ENCODE assay signal across 1 fruit fly cellular context in the genomic region with DNA sequence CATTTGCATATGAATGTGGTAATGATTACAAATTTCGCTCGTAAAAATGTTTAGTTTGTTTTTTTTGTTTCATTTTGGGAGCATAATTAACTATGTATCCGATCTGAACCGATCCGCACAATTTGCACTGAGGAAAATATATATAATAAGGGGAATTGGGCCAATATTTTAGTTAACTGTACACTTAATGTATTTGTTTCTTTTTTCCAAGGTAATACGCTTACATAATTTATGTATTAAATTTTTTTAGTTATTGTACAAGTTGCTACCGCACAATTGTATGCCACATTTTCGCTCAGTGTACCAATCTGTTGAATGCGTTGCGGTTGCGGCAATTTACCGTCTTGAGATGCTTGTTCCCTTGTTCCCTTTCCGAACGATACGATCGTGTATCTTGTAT.
TF ChIP-seq lines count a peak whose summit lies in the region.

No protein-coding gene starts in this region.

TF ChIP-seq in whole organism, embryonic, 481 proteins besides CTCF, POLR2A, EP300 and RAD21 (continued from another document and continues in another):
- no peak for TF ChIP-seq hth (optimal IDR thresholded peaks at IDR 0.05; lab: Kevin White, UChicago)
- peak; percentile 74 for TF ChIP-seq CG12104 (GFP tag; optimal IDR thresholded peaks at IDR 0.05; lab: Kevin White, UChicago)
- TF ChIP-seq ro (GFP tag; IDR thresholded peaks at IDR 0.05; lab: Robert Waterston, UW): peak; percentile 76
- peak; percentile 68 for TF ChIP-seq repo (GFP tag; optimal IDR thresholded peaks at IDR 0.05; lab: Kevin White, UChicago)
- peak; percentile 74 for TF ChIP-seq bcd (GFP tag; optimal IDR thresholded peaks at IDR 0.05; lab: Kevin White, UChicago)
- TF ChIP-seq lov (optimal IDR thresholded peaks at IDR 0.05; lab: Kevin White, UChicago): no peak
- peak; percentile 87; the same call in 2 of the 3 replicates for TF ChIP-seq lov (GFP tag; IDR thresholded peaks at IDR 0.05; lab: Robert Waterston, UW)
- peak; percentile 60 for TF ChIP-seq btn (GFP tag; optimal IDR thresholded peaks at IDR 0.05; lab: Kevin White, UChicago)
- TF ChIP-seq crol (GFP tag; IDR thresholded peaks at IDR 0.05; lab: Robert Waterston, UW): no peak
- peak; percentile 89 for TF ChIP-seq CG2712 (tag; optimal IDR thresholded peaks at IDR 0.05; lab: Kevin White, UChicago)
- peak; percentile 80 for TF ChIP-seq danr (GFP tag; IDR thresholded peaks at IDR 0.05; lab: Robert Waterston, UW)
- peak; percentile 61 for TF ChIP-seq sd (tag; optimal IDR thresholded peaks at IDR 0.05; lab: Kevin White, UChicago)
- peak; percentile 85 for TF ChIP-seq CG9727 (GFP tag; optimal IDR thresholded peaks at IDR 0.05; lab: Kevin White, UChicago)
- peak; percentile 76 for TF ChIP-seq CG1603 (tag; optimal IDR thresholded peaks at IDR 0.05; lab: Kevin White, UChicago)
- TF ChIP-seq Oli (tag; optimal IDR thresholded peaks at IDR 0.05; lab: Kevin White, UChicago): peak; percentile 91
- TF ChIP-seq pzg (GFP tag; optimal IDR thresholded peaks at IDR 0.05; lab: Kevin White, UChicago): no peak
- TF ChIP-seq Atf3 (GFP tag; optimal IDR thresholded peaks at IDR 0.05; lab: Kevin White, UChicago): peak; percentile 72
- peak; percentile 43 for TF ChIP-seq CG3163 (GFP tag; optimal IDR thresholded peaks at IDR 0.05; lab: Kevin White, UChicago)
- no peak for TF ChIP-seq Hey (tag; optimal IDR thresholded peaks at IDR 0.05; lab: Kevin White, UChicago)
- TF ChIP-seq HmgZ (tag; optimal IDR thresholded peaks at IDR 0.05; lab: Kevin White, UChicago): peak; percentile 64
- peak; percentile 88 for TF ChIP-seq so (GFP tag; IDR thresholded peaks at IDR 0.05; lab: Robert Waterston, UW)
- no peak for TF ChIP-seq insv (GFP tag; optimal IDR thresholded peaks at IDR 0.05; lab: Kevin White, UChicago)
- peak; percentile 70 for TF ChIP-seq slp2 (GFP tag; optimal IDR thresholded peaks at IDR 0.05; lab: Kevin White, UChicago)
- TF ChIP-seq Poxn (GFP tag; IDR thresholded peaks at IDR 0.05; lab: Robert Waterston, UW): no peak
- TF ChIP-seq Taf1 (GFP tag; IDR thresholded peaks at IDR 0.05; lab: Robert Waterston, UW): peak; percentile 72
- peak; percentile 87 for TF ChIP-seq al (GFP tag; IDR thresholded peaks at IDR 0.05; lab: Robert Waterston, UW)
- peak; percentile 70 for TF ChIP-seq HHEX (GFP tag; optimal IDR thresholded peaks at IDR 0.05; lab: Kevin White, UChicago)
- peak; percentile 74 for TF ChIP-seq jing (GFP tag; optimal IDR thresholded peaks at IDR 0.05; lab: Kevin White, UChicago)
- TF ChIP-seq CG11723 (GFP tag; optimal IDR thresholded peaks at IDR 0.05; lab: Kevin White, UChicago): peak; percentile 50
- no peak for TF ChIP-seq cad (GFP tag; optimal IDR thresholded peaks at IDR 0.05; lab: Kevin White, UChicago)
- TF ChIP-seq CG5180 (GFP tag; optimal IDR thresholded peaks at IDR 0.05; lab: Kevin White, UChicago): peak; percentile 74
- TF ChIP-seq CG10431 (GFP tag; optimal IDR thresholded peaks at IDR 0.05; lab: Kevin White, UChicago): peak; percentile 28
- peak; percentile 72 for TF ChIP-seq CG12155 (GFP tag; optimal IDR thresholded peaks at IDR 0.05; lab: Kevin White, UChicago)
- TF ChIP-seq bowl (GFP tag; IDR thresholded peaks at IDR 0.05; lab: Robert Waterston, UW): peak; percentile 77
- TF ChIP-seq nom (GFP tag; optimal IDR thresholded peaks at IDR 0.05; lab: Kevin White, UChicago): no peak
- peak; percentile 65 for TF ChIP-seq CG13775 (GFP tag; optimal IDR thresholded peaks at IDR 0.05; lab: Kevin White, UChicago)
- no peak for TF ChIP-seq Dp (GFP tag; optimal IDR thresholded peaks at IDR 0.05; lab: Kevin White, UChicago)
- peak; percentile 75 for TF ChIP-seq CG2875 (GFP tag; optimal IDR thresholded peaks at IDR 0.05; lab: Kevin White, UChicago)
- peak; percentile 77 for TF ChIP-seq CG10209 (GFP tag; optimal IDR thresholded peaks at IDR 0.05; lab: Kevin White, UChicago)
- TF ChIP-seq dimm (GFP tag; IDR thresholded peaks at IDR 0.05; lab: Robert Waterston, UW): peak; percentile 58
- peak; percentile 83 for TF ChIP-seq gsb-n (tag; optimal IDR thresholded peaks at IDR 0.05; lab: Kevin White, UChicago)
- peak; percentile 82 for TF ChIP-seq Abd-B (GFP tag; optimal IDR thresholded peaks at IDR 0.05; lab: Kevin White, UChicago)
- TF ChIP-seq Mrtf (GFP tag; IDR thresholded peaks at IDR 0.05; lab: Robert Waterston, UW): peak; percentile 86
- peak; percentile 61 for TF ChIP-seq CG15011 (GFP tag; optimal IDR thresholded peaks at IDR 0.05; lab: Kevin White, UChicago)
- peak; percentile 91 for TF ChIP-seq CG32767 (GFP tag; IDR thresholded peaks at IDR 0.05; lab: Robert Waterston, UW)
- peak; percentile 86 for TF ChIP-seq CG15696 (tag; optimal IDR thresholded peaks at IDR 0.05; lab: Kevin White, UChicago)
- TF ChIP-seq CG42726 (GFP tag; IDR thresholded peaks at IDR 0.05; lab: Robert Waterston, UW; ENCODE audit: partially characterized antibody): no peak
- no peak for TF ChIP-seq corto (GFP tag; optimal IDR thresholded peaks at IDR 0.05; lab: Kevin White, UChicago)
- TF ChIP-seq CG12744 (GFP tag; optimal IDR thresholded peaks at IDR 0.05; lab: Kevin White, UChicago): peak; percentile 65
- peak; percentile 81 for TF ChIP-seq Hr3 (GFP tag; optimal IDR thresholded peaks at IDR 0.05; lab: Kevin White, UChicago)
- TF ChIP-seq Adf1 (GFP tag; IDR thresholded peaks at IDR 0.05; lab: Robert Waterston, UW): peak; percentile 22; the same call in 1 of the 2 replicates
- TF ChIP-seq az2 (GFP tag; optimal IDR thresholded peaks at IDR 0.05; lab: Kevin White, UChicago): peak; percentile 79
- TF ChIP-seq CG14860 (GFP tag; IDR thresholded peaks at IDR 0.05; lab: Robert Waterston, UW; ENCODE audit: partially characterized antibody): no peak
- TF ChIP-seq CG10543 (GFP tag; optimal IDR thresholded peaks at IDR 0.05; lab: Kevin White, UChicago): no peak
- peak; percentile 56; the same call in 1 of the 3 replicates for TF ChIP-seq C15 (GFP tag; IDR thresholded peaks at IDR 0.05; lab: Robert Waterston, UW)
- peak; percentile 38 for TF ChIP-seq Lhr (GFP tag; optimal IDR thresholded peaks at IDR 0.05; lab: Kevin White, UChicago)
- TF ChIP-seq pan (optimal IDR thresholded peaks at IDR 0.05; lab: Kevin White, UChicago): no peak
- TF ChIP-seq pan (GFP tag; optimal IDR thresholded peaks at IDR 0.05 in 1 of 2, IDR thresholded peaks at IDR 0.05 in 1 of 2): peak in 1 of 2 experiments; percentile 94
- TF ChIP-seq sc (optimal IDR thresholded peaks at IDR 0.05; lab: Kevin White, UChicago): no peak
- TF ChIP-seq sc (GFP tag; optimal IDR thresholded peaks at IDR 0.05; lab: Kevin White, UChicago): peak; percentile 64
- TF ChIP-seq E2f1 (GFP tag; IDR thresholded peaks at IDR 0.05; lab: Robert Waterston, UW): peak; percentile 80
- TF ChIP-seq CG17361 (GFP tag; IDR thresholded peaks at IDR 0.05; lab: Robert Waterston, UW): peak; percentile 84
- TF ChIP-seq Six4 (GFP tag; optimal IDR thresholded peaks at IDR 0.05; lab: Kevin White, UChicago): peak; percentile 73
- TF ChIP-seq TFAM (GFP tag; optimal IDR thresholded peaks at IDR 0.05; lab: Kevin White, UChicago): no peak
- TF ChIP-seq Sin3A (optimal IDR thresholded peaks at IDR 0.05; lab: Kevin White, UChicago): no peak
- peak; percentile 80 for TF ChIP-seq CG12769 (tag; optimal IDR thresholded peaks at IDR 0.05; lab: Kevin White, UChicago)
- peak; percentile 75 for TF ChIP-seq CG8089 (GFP tag; optimal IDR thresholded peaks at IDR 0.05; lab: Kevin White, UChicago)
- peak; percentile 63 for TF ChIP-seq maf-S (GFP tag; optimal IDR thresholded peaks at IDR 0.05; lab: Kevin White, UChicago)
- peak; percentile 18 for TF ChIP-seq CG10274 (GFP tag; optimal IDR thresholded peaks at IDR 0.05; lab: Kevin White, UChicago)
- TF ChIP-seq CG3726 (GFP tag; IDR thresholded peaks at IDR 0.05; lab: Robert Waterston, UW): peak; percentile 86
- peak; percentile 89 for TF ChIP-seq lmd (GFP tag; IDR thresholded peaks at IDR 0.05; lab: Robert Waterston, UW)
- TF ChIP-seq kay (GFP tag; optimal IDR thresholded peaks at IDR 0.05; lab: Kevin White, UChicago): peak; percentile 65
- peak; percentile 75; the same call in 2 of the 3 replicates for TF ChIP-seq Dbx (GFP tag; IDR thresholded peaks at IDR 0.05; lab: Robert Waterston, UW)
- TF ChIP-seq NC2β (GFP tag; optimal IDR thresholded peaks at IDR 0.05; lab: Kevin White, UChicago): peak; percentile 65
- peak; percentile 50 for TF ChIP-seq CG6654 (GFP tag; optimal IDR thresholded peaks at IDR 0.05; lab: Kevin White, UChicago)
- TF ChIP-seq vnd (GFP tag; IDR thresholded peaks at IDR 0.05; lab: Robert Waterston, UW; ENCODE audit: partially characterized antibody): no peak
- TF ChIP-seq CG31365 (tag; optimal IDR thresholded peaks at IDR 0.05; lab: Kevin White, UChicago): peak; percentile 32
- TF ChIP-seq CG13123 (GFP tag; optimal IDR thresholded peaks at IDR 0.05; lab: Kevin White, UChicago): peak; percentile 74
- peak; percentile 66; the same call in 1 of the 2 replicates for TF ChIP-seq aop (GFP tag; IDR thresholded peaks at IDR 0.05; lab: Robert Waterston, UW)
- TF ChIP-seq esg (GFP tag; conservative IDR thresholded peaks at IDR 0.05; lab: Robert Waterston, UW): peak; percentile 91
- TF ChIP-seq peb (GFP tag; IDR thresholded peaks at IDR 0.05; lab: Robert Waterston, UW): peak; percentile 90
- peak; percentile 94 for TF ChIP-seq Ada2b (GFP tag; IDR thresholded peaks at IDR 0.05; lab: Robert Waterston, UW)
- TF ChIP-seq CG6854 (GFP tag; optimal IDR thresholded peaks at IDR 0.05; lab: Kevin White, UChicago): peak; percentile 33
- TF ChIP-seq exex (tag; optimal IDR thresholded peaks at IDR 0.05; lab: Kevin White, UChicago): peak; percentile 15
- TF ChIP-seq HLH3B (GFP tag; IDR thresholded peaks at IDR 0.05; lab: Robert Waterston, UW): peak; percentile 94
- TF ChIP-seq CG10267 (tag; optimal IDR thresholded peaks at IDR 0.05; lab: Kevin White, UChicago): peak; percentile 78
- TF ChIP-seq CG34224 (GFP tag; IDR thresholded peaks at IDR 0.05; lab: Robert Waterston, UW; ENCODE audit: partially characterized antibody): no peak
- TF ChIP-seq prd (optimal IDR thresholded peaks at IDR 0.05; lab: Kevin White, UChicago): no peak
- peak; percentile 94 for TF ChIP-seq prd (GFP tag; IDR thresholded peaks at IDR 0.05; lab: Robert Waterston, UW)
- no peak for TF ChIP-seq knrl (GFP tag; IDR thresholded peaks at IDR 0.05; lab: Robert Waterston, UW; ENCODE audit: partially characterized antibody)
- peak; percentile 77; the same call in 2 of the 3 replicates for TF ChIP-seq CG2889 (GFP tag; IDR thresholded peaks at IDR 0.05; lab: Robert Waterston, UW)
- peak; percentile 82 for TF ChIP-seq NFAT (GFP tag; IDR thresholded peaks at IDR 0.05; lab: Robert Waterston, UW)
- peak; percentile 50 for TF ChIP-seq CG16815 (GFP tag; optimal IDR thresholded peaks at IDR 0.05; lab: Kevin White, UChicago)
- peak; percentile 82 for TF ChIP-seq lilli (GFP tag; optimal IDR thresholded peaks at IDR 0.05; lab: Kevin White, UChicago)
- peak; percentile 75 for TF ChIP-seq CG15601 (tag; optimal IDR thresholded peaks at IDR 0.05; lab: Kevin White, UChicago)
- peak; percentile 40 for TF ChIP-seq CG30020 (tag; optimal IDR thresholded peaks at IDR 0.05; lab: Kevin White, UChicago)
- peak; percentile 91 for TF ChIP-seq stc (GFP tag; IDR thresholded peaks at IDR 0.05; lab: Robert Waterston, UW)
- TF ChIP-seq CG2116 (GFP tag; optimal IDR thresholded peaks at IDR 0.05; lab: Kevin White, UChicago): peak; percentile 33
- peak; percentile 76 for TF ChIP-seq D19A (tag; optimal IDR thresholded peaks at IDR 0.05; lab: Kevin White, UChicago)
- no peak for TF ChIP-seq ash1 (GFP tag; optimal IDR thresholded peaks at IDR 0.05; lab: Kevin White, UChicago)
- peak; percentile 53 for TF ChIP-seq CG3838 (GFP tag; optimal IDR thresholded peaks at IDR 0.05; lab: Kevin White, UChicago)
- peak; percentile 67 for TF ChIP-seq Hmx (GFP tag; optimal IDR thresholded peaks at IDR 0.05; lab: Kevin White, UChicago)
- peak; percentile 78 for TF ChIP-seq CG12236 (GFP tag; optimal IDR thresholded peaks at IDR 0.05; lab: Kevin White, UChicago)
- TF ChIP-seq CG14050 (GFP tag; IDR thresholded peaks at IDR 0.05; lab: Robert Waterston, UW): peak; percentile 81
- 0 out of 2 replicates have a peak, but pooled peaks have one; percentile 20 for TF ChIP-seq CG16779 (GFP tag; IDR thresholded peaks at IDR 0.05; lab: Robert Waterston, UW)
- TF ChIP-seq Drgx (GFP tag; IDR thresholded peaks at IDR 0.05; lab: Robert Waterston, UW): no peak
- peak; percentile 75 for TF ChIP-seq CG9215 (GFP tag; IDR thresholded peaks at IDR 0.05; lab: Robert Waterston, UW)
- peak; percentile 65 for TF ChIP-seq CG12299 (tag; optimal IDR thresholded peaks at IDR 0.05; lab: Kevin White, UChicago)
- peak in 1 of 2 experiments; percentile 30 for TF ChIP-seq crp (GFP tag; optimal IDR thresholded peaks at IDR 0.05; lab: Kevin White, UChicago)
- TF ChIP-seq CG1233 (GFP tag; optimal IDR thresholded peaks at IDR 0.05; lab: Kevin White, UChicago): peak; percentile 78
- peak; percentile 72 for TF ChIP-seq tx (GFP tag; optimal IDR thresholded peaks at IDR 0.05; lab: Kevin White, UChicago)
- TF ChIP-seq CG9609 (GFP tag; optimal IDR thresholded peaks at IDR 0.05; lab: Kevin White, UChicago): peak; percentile 60
- peak; percentile 21 for TF ChIP-seq abd-A (tag; optimal IDR thresholded peaks at IDR 0.05; lab: Kevin White, UChicago)
- TF ChIP-seq CG10147 (GFP tag; optimal IDR thresholded peaks at IDR 0.05; lab: Kevin White, UChicago): peak; percentile 60
- peak; percentile 27 for TF ChIP-seq emc (GFP tag; optimal IDR thresholded peaks at IDR 0.05; lab: Kevin White, UChicago)
- peak; percentile 58; the same call in 1 of the 2 replicates for TF ChIP-seq CG4360 (GFP tag; IDR thresholded peaks at IDR 0.05; lab: Robert Waterston, UW)
- peak; percentile 52 for TF ChIP-seq pb (GFP tag; optimal IDR thresholded peaks at IDR 0.05; lab: Kevin White, UChicago)
- peak; percentile 86 for TF ChIP-seq CG17359 (tag; optimal IDR thresholded peaks at IDR 0.05; lab: Kevin White, UChicago)
- peak; percentile 88 for TF ChIP-seq fd96Cb (tag; optimal IDR thresholded peaks at IDR 0.05; lab: Kevin White, UChicago)
- TF ChIP-seq gcm (GFP tag; optimal IDR thresholded peaks at IDR 0.05; lab: Kevin White, UChicago): peak; percentile 73
- peak; percentile 40 for TF ChIP-seq CG7987 (GFP tag; optimal IDR thresholded peaks at IDR 0.05; lab: Kevin White, UChicago)
- no peak for TF ChIP-seq CG15073 (GFP tag; optimal IDR thresholded peaks at IDR 0.05; lab: Kevin White, UChicago)
- peak; percentile 57 for TF ChIP-seq gro (GFP tag; optimal IDR thresholded peaks at IDR 0.05; lab: Kevin White, UChicago)
- TF ChIP-seq pros (GFP tag; optimal IDR thresholded peaks at IDR 0.05; lab: Kevin White, UChicago): peak; percentile 75
- TF ChIP-seq bab2 (GFP tag; optimal IDR thresholded peaks at IDR 0.05; lab: Kevin White, UChicago): peak; percentile 83
- peak; percentile 2 for TF ChIP-seq CG18011 (GFP tag; optimal IDR thresholded peaks at IDR 0.05; lab: Kevin White, UChicago)
